5 worm cellular contexts compared by ENCODE assay signal in the genomic region with DNA sequence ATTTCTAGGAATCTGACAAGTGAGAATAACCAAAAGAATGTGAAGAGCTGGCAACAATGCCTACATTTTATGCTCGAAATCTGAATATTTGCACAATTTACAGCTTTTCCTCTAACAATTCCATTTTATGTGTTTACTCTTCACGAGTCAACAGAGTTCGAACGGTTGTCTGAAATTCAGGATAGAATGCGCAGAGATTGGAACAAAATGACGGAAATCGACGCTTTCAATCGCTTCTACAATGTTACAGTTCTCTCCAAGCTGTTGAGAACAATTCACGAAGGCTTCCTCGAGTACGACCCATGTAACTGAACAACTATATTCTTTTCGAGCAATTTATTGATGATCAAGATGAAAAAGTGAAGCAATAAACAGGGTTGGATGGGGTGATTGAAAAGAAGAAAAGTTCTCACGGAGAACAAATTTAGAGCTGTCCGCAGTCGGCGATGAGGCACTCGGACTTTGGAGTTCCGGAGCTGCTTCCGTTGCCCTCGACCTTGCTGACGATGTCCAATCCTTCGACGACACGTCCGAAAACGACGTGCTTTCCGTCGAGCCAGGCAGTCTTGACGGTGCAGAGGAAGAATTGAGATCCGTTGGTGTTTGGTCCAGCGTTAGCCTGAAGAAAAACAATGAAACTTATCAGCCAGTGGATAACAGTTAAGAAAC.
TF ChIP-seq lines count a peak whose summit lies in the region.

Y75B12B.3 (minus strand) TSS at position 21 of the 669 bp plus-strand sequence.

TF ChIP-seq in whole organism, L1 larva, 84 proteins besides CTCF, POLR2A, EP300 and RAD21:
- TF ChIP-seq grh-1 (GFP tag; IDR thresholded peaks at IDR 0.05; lab: Robert Waterston, UW) (0 out of 2 replicates have a peak, but pooled peaks have one; percentile 15), nhr-19 (GFP tag; conservative IDR thresholded peaks at IDR 0.05; lab: Robert Waterston, UW) (no peak), ceh-90 (tag; optimal IDR thresholded peaks at IDR 0.05; lab: Kevin White, UChicago) (no peak), C04F5.9 (tag; optimal IDR thresholded peaks at IDR 0.05; lab: Kevin White, UChicago) (no peak), alr-1 (tag; optimal IDR thresholded peaks at IDR 0.05; lab: Kevin White, UChicago; ENCODE audit: borderline replicate concordance) (no peak), aly-2 (tag; optimal IDR thresholded peaks at IDR 0.05; lab: Kevin White, UChicago) (peak; percentile 48), pax-3 (tag; optimal IDR thresholded peaks at IDR 0.05; lab: Kevin White, UChicago) (peak; percentile 26), fkh-10 (GFP tag; optimal IDR thresholded peaks at IDR 0.05; lab: Kevin White, UChicago) (no peak), ama-1 (optimal IDR thresholded peaks at IDR 0.05; lab: Kevin White, UChicago) (peak; percentile 93), nhr-85 (tag; lab: Kevin White, UChicago) (peak; percentile 51), efl-1 (optimal IDR thresholded peaks at IDR 0.05; lab: Kevin White, UChicago) (no peak), efl-1 (GFP tag; optimal IDR thresholded peaks at IDR 0.05 in 1 of 2; lab: Kevin White, UChicago) (peak in 1 of 2 experiments; percentile 58), nhr-77 (tag; optimal IDR thresholded peaks at IDR 0.05; lab: Kevin White, UChicago) (no peak), elt-2 (tag; optimal IDR thresholded peaks at IDR 0.05; lab: Kevin White, UChicago) (no peak)

TF ChIP-seq in whole organism, L2 larva, 48 proteins besides CTCF, POLR2A, EP300 and RAD21:
- TF ChIP-seq egl-27 (tag; optimal IDR thresholded peaks at IDR 0.05; lab: Kevin White, UChicago) (no peak), lsy-2 (tag; optimal IDR thresholded peaks at IDR 0.05; lab: Kevin White, UChicago) (peak in 1 of 2 experiments; percentile 29), ama-1 (optimal IDR thresholded peaks at IDR 0.05; lab: Kevin White, UChicago) (peak; percentile 75), nhr-129 (tag; optimal IDR thresholded peaks at IDR 0.05; lab: Kevin White, UChicago) (no peak), crh-2 (tag; optimal IDR thresholded peaks at IDR 0.05; lab: Kevin White, UChicago) (no peak), skn-1 (tag; optimal IDR thresholded peaks at IDR 0.05; lab: Kevin White, UChicago) (no peak), R02D3.7 (tag; optimal IDR thresholded peaks at IDR 0.05; lab: Kevin White, UChicago) (no peak)

TF ChIP-seq in whole organism, L3 larva, 47 proteins besides CTCF, POLR2A, EP300 and RAD21:
- TF ChIP-seq nhr-12 (tag; optimal IDR thresholded peaks at IDR 0.05; lab: Kevin White, UChicago) (no peak), nhr-43 (tag; optimal IDR thresholded peaks at IDR 0.05; lab: Kevin White, UChicago; ENCODE audit: poor library complexity, severe bottlenecking) (no peak), lin-15B (tag; optimal IDR thresholded peaks at IDR 0.05; lab: Kevin White, UChicago) (no peak), pha-4 (tag; optimal IDR thresholded peaks at IDR 0.05; lab: Kevin White, UChicago) (peak; percentile 46), nhr-25 (tag; optimal IDR thresholded peaks at IDR 0.05; lab: Kevin White, UChicago) (peak; percentile 31), ama-1 (optimal IDR thresholded peaks at IDR 0.05; lab: Kevin White, UChicago) (peak; percentile 86)

TF ChIP-seq in whole organism, L4 larva, 104 proteins besides CTCF, POLR2A, EP300 and RAD21 (continues in another document):
- TF ChIP-seq nhr-76 (tag; optimal IDR thresholded peaks at IDR 0.05; lab: Kevin White, UChicago) (no peak), ama-1 (optimal IDR thresholded peaks at IDR 0.05; lab: Kevin White, UChicago) (peak; percentile 92), dmd-8 (GFP tag; IDR thresholded peaks at IDR 0.05; lab: Robert Waterston, UW) (0 out of 2 replicates have a peak, but pooled peaks have one; percentile 4), Y105C5A.15 (GFP tag; IDR thresholded peaks at IDR 0.05; lab: Robert Waterston, UW) (peak; percentile 2; the same call in 1 of the 2 replicates), fos-1 (tag; optimal IDR thresholded peaks at IDR 0.05; lab: Kevin White, UChicago) (no peak), F44E2.7 (GFP tag; IDR thresholded peaks at IDR 0.05; lab: Robert Waterston, UW) (no peak), lir-3 (tag; optimal IDR thresholded peaks at IDR 0.05; lab: Kevin White, UChicago) (no peak), unc-39 (tag; optimal IDR thresholded peaks at IDR 0.05; lab: Kevin White, UChicago) (no peak), ZK546.5 (tag; optimal IDR thresholded peaks at IDR 0.05; lab: Kevin White, UChicago) (no peak), spr-1 (tag; optimal IDR thresholded peaks at IDR 0.05; lab: Kevin White, UChicago) (no peak), F26F4.8 (GFP tag; conservative IDR thresholded peaks at IDR 0.05; lab: Robert Waterston, UW) (no peak), aha-1 (tag; lab: Kevin White, UChicago) (peak; percentile 75), nhr-25 (tag; optimal IDR thresholded peaks at IDR 0.05; lab: Kevin White, UChicago; ENCODE audit: borderline replicate concordance, insufficient read depth) (no peak), daf-16 (GFP tag; optimal IDR thresholded peaks at IDR 0.05; lab: Kevin White, UChicago) (no peak), daf-16 (tag; optimal IDR thresholded peaks at IDR 0.05; lab: Kevin White, UChicago) (no peak), rbr-2 (tag; optimal IDR thresholded peaks at IDR 0.05; lab: Kevin White, UChicago) (no peak), lin-39 (tag; optimal IDR thresholded peaks at IDR 0.05; lab: Kevin White, UChicago) (no peak), gei-8 (GFP tag; optimal IDR thresholded peaks at IDR 0.05; lab: Kevin White, UChicago) (no peak), dve-1 (tag; optimal IDR thresholded peaks at IDR 0.05; lab: Kevin White, UChicago; ENCODE audit: insufficient read depth) (no peak), daf-8 (GFP tag; IDR thresholded peaks at IDR 0.05; lab: Robert Waterston, UW) (no peak), nhr-237 (tag; optimal IDR thresholded peaks at IDR 0.05; lab: Kevin White, UChicago) (no peak), zag-1 (tag; optimal IDR thresholded peaks at IDR 0.05; lab: Kevin White, UChicago) (no peak), cey-2 (tag; optimal IDR thresholded peaks at IDR 0.05; lab: Kevin White, UChicago; ENCODE audit: borderline replicate concordance, insufficient read depth) (no peak), lin-15B (tag; optimal IDR thresholded peaks at IDR 0.05; lab: Kevin White, UChicago) (no peak), sdz-12 (GFP tag; optimal IDR thresholded peaks at IDR 0.05; lab: Kevin White, UChicago) (peak; percentile 13), hmg-1.1 (GFP tag; IDR thresholded peaks at IDR 0.05; lab: Robert Waterston, UW) (no peak), arid-1 (GFP tag; conservative IDR thresholded peaks at IDR 0.05; lab: Robert Waterston, UW) (peak; percentile 39; the same call in 1 of the 2 replicates), madf-9 (GFP tag; conservative IDR thresholded peaks at IDR 0.05; lab: Robert Waterston, UW) (no peak), snpc-1.2 (GFP tag; IDR thresholded peaks at IDR 0.05; lab: Robert Waterston, UW) (peak; percentile 70; the same call in 1 of the 2 replicates)

TF ChIP-seq in whole organism, young adult, 124 proteins besides CTCF, POLR2A, EP300 and RAD21 (continues in another document):
- peak; percentile 48 for TF ChIP-seq attf-5 (GFP tag; optimal IDR thresholded peaks at IDR 0.05; lab: Kevin White, UChicago)
- peak; percentile 43 for TF ChIP-seq snpc-1.3 (tag; optimal IDR thresholded peaks at IDR 0.05; lab: Kevin White, UChicago; ENCODE audit: insufficient read depth)
- peak; percentile 32; the same call in 1 of the 2 replicates for TF ChIP-seq dox-1 (GFP tag; IDR thresholded peaks at IDR 0.05; lab: Robert Waterston, UW)
- TF ChIP-seq egrh-3 (GFP tag; IDR thresholded peaks at IDR 0.05; lab: Robert Waterston, UW) = peak; percentile 18; the same call in 1 of the 2 replicates
- TF ChIP-seq fkh-3 (tag; optimal IDR thresholded peaks at IDR 0.05; lab: Kevin White, UChicago) = no peak
- TF ChIP-seq dpff-1 (tag; optimal IDR thresholded peaks at IDR 0.05; lab: Kevin White, UChicago) = no peak
- 0 out of 2 replicates have a peak, but pooled peaks have one; percentile 10 for TF ChIP-seq hmg-1.2 (GFP tag; IDR thresholded peaks at IDR 0.05; lab: Robert Waterston, UW)
- no peak for TF ChIP-seq nhr-120 (GFP tag; IDR thresholded peaks at IDR 0.05; lab: Robert Waterston, UW)
- TF ChIP-seq lin-35 (GFP tag; optimal IDR thresholded peaks at IDR 0.05; lab: Kevin White, UChicago) = no peak
- peak; percentile 83 for TF ChIP-seq hsf-1 (GFP tag; IDR thresholded peaks at IDR 0.05; lab: Robert Waterston, UW)
- TF ChIP-seq B0336.3 (GFP tag; IDR thresholded peaks at IDR 0.05; lab: Robert Waterston, UW) = peak; percentile 81
- TF ChIP-seq attf-3 (GFP tag; conservative IDR thresholded peaks at IDR 0.05; lab: Robert Waterston, UW) = no peak
- TF ChIP-seq tbx-9 (tag; optimal IDR thresholded peaks at IDR 0.05; lab: Kevin White, UChicago; ENCODE audit: borderline replicate concordance) = no peak
- no peak for TF ChIP-seq B0035.1 (tag; optimal IDR thresholded peaks at IDR 0.05; lab: Kevin White, UChicago)
- no peak for TF ChIP-seq rpc-1 (optimal IDR thresholded peaks at IDR 0.05; lab: Kevin White, UChicago)
- TF ChIP-seq rpc-1 (tag; optimal IDR thresholded peaks at IDR 0.05; lab: Kevin White, UChicago) = no peak
- no peak for TF ChIP-seq Y53F4B.3 (GFP tag; IDR thresholded peaks at IDR 0.05; lab: Robert Waterston, UW)
- peak; percentile 47 for TF ChIP-seq lsl-1 (GFP tag; optimal IDR thresholded peaks at IDR 0.05; lab: Kevin White, UChicago)
- TF ChIP-seq nfyb-1 (GFP tag; IDR thresholded peaks at IDR 0.05; lab: Robert Waterston, UW) = 0 out of 2 replicates have a peak, but pooled peaks have one; percentile 9
- peak; percentile 84 for TF ChIP-seq F49E8.2 (tag; optimal IDR thresholded peaks at IDR 0.05; lab: Kevin White, UChicago; ENCODE audit: insufficient read depth)
- TF ChIP-seq cebp-1 (GFP tag; IDR thresholded peaks at IDR 0.05; lab: Robert Waterston, UW) = no peak
- peak; percentile 29 for TF ChIP-seq cebp-1 (tag; optimal IDR thresholded peaks at IDR 0.05; lab: Kevin White, UChicago)
- no peak for TF ChIP-seq hlh-12 (tag; optimal IDR thresholded peaks at IDR 0.05; lab: Kevin White, UChicago)
- peak; percentile 36 for TF ChIP-seq die-1 (tag; optimal IDR thresholded peaks at IDR 0.05; lab: Kevin White, UChicago)
- no peak for TF ChIP-seq hmg-20 (GFP tag; IDR thresholded peaks at IDR 0.05; lab: Robert Waterston, UW)
- no peak for TF ChIP-seq mxl-1 (tag; optimal IDR thresholded peaks at IDR 0.05; lab: Kevin White, UChicago)
- 0 out of 2 replicates have a peak, but pooled peaks have one; percentile 17 for TF ChIP-seq egl-44 (GFP tag; IDR thresholded peaks at IDR 0.05; lab: Robert Waterston, UW)
- peak; percentile 73 for TF ChIP-seq madf-6 (GFP tag; IDR thresholded peaks at IDR 0.05; lab: Robert Waterston, UW)
- TF ChIP-seq snpc-3.4 (tag; optimal IDR thresholded peaks at IDR 0.05; lab: Kevin White, UChicago) = peak; percentile 24
- TF ChIP-seq Y95B8A.8 (GFP tag; IDR thresholded peaks at IDR 0.05; lab: Robert Waterston, UW) = 0 out of 2 replicates have a peak, but pooled peaks have one; percentile 5
- no peak for TF ChIP-seq nhr-90 (tag; optimal IDR thresholded peaks at IDR 0.05; lab: Kevin White, UChicago)
- no peak for TF ChIP-seq sdz-38 (tag; optimal IDR thresholded peaks at IDR 0.05; lab: Kevin White, UChicago)
- TF ChIP-seq ztf-22 (GFP tag; optimal IDR thresholded peaks at IDR 0.05; lab: Kevin White, UChicago) = no peak
